ENCODE assay signal across 2 worm cellular contexts in genomic region chrIV:3227549-3228139, ce11.
TF ChIP-seq lines count a peak whose summit lies in the region.

No protein-coding gene starts in this region.

TF ChIP-seq in whole organism, L1 larva, 84 proteins besides CTCF, POLR2A, EP300 and RAD21 (continued from another document):
- no peak for TF ChIP-seq zip-4 (GFP tag; optimal IDR thresholded peaks at IDR 0.05; lab: Kevin White, UChicago)
- no peak for TF ChIP-seq ceh-90 (tag; optimal IDR thresholded peaks at IDR 0.05; lab: Kevin White, UChicago)
- TF ChIP-seq ces-1 (GFP tag; optimal IDR thresholded peaks at IDR 0.05; lab: Kevin White, UChicago) = no peak
- TF ChIP-seq ztf-4 (tag; optimal IDR thresholded peaks at IDR 0.05; lab: Kevin White, UChicago) = peak; percentile 36
- TF ChIP-seq aha-1 (tag; optimal IDR thresholded peaks at IDR 0.05; lab: Kevin White, UChicago) = no peak
- TF ChIP-seq blmp-1 (tag; optimal IDR thresholded peaks at IDR 0.05; lab: Kevin White, UChicago) = peak; percentile 82
- TF ChIP-seq aly-2 (tag; optimal IDR thresholded peaks at IDR 0.05; lab: Kevin White, UChicago) = no peak
- TF ChIP-seq nhr-20 (tag; optimal IDR thresholded peaks at IDR 0.05; lab: Kevin White, UChicago) = peak; percentile 59
- no peak for TF ChIP-seq sup-37 (GFP tag; optimal IDR thresholded peaks at IDR 0.05; lab: Kevin White, UChicago)
- no peak for TF ChIP-seq fkh-8 (tag; optimal IDR thresholded peaks at IDR 0.05; lab: Kevin White, UChicago)
- no peak for TF ChIP-seq ets-5 (GFP tag; IDR thresholded peaks at IDR 0.05; lab: Robert Waterston, UW)
- no peak for TF ChIP-seq zag-1 (tag; optimal IDR thresholded peaks at IDR 0.05; lab: Kevin White, UChicago)
- TF ChIP-seq fos-1 (tag; optimal IDR thresholded peaks at IDR 0.05; lab: Kevin White, UChicago) = no peak
- no peak for TF ChIP-seq rnt-1 (tag; optimal IDR thresholded peaks at IDR 0.05; lab: Kevin White, UChicago)
- no peak for TF ChIP-seq mab-9 (GFP tag; IDR thresholded peaks at IDR 0.05; lab: Robert Waterston, UW)
- TF ChIP-seq mep-1 (tag; optimal IDR thresholded peaks at IDR 0.05; lab: Kevin White, UChicago) = peak; percentile 62
- no peak for TF ChIP-seq unc-86 (tag; optimal IDR thresholded peaks at IDR 0.05; lab: Kevin White, UChicago)
- peak; percentile 69 for TF ChIP-seq nhr-85 (tag; lab: Kevin White, UChicago)
- no peak for TF ChIP-seq unc-62 (GFP tag; optimal IDR thresholded peaks at IDR 0.05; lab: Kevin White, UChicago)
- TF ChIP-seq pqm-1 (tag; optimal IDR thresholded peaks at IDR 0.05; lab: Kevin White, UChicago) = peak; percentile 89
- no peak for TF ChIP-seq egl-13 (tag; optimal IDR thresholded peaks at IDR 0.05; lab: Kevin White, UChicago)
- TF ChIP-seq C16A3.4 (tag; optimal IDR thresholded peaks at IDR 0.05; lab: Kevin White, UChicago) = peak; percentile 16
- peak; percentile 24 for TF ChIP-seq nhr-90 (tag; optimal IDR thresholded peaks at IDR 0.05; lab: Kevin White, UChicago; ENCODE audit: poor library complexity)
- peak; percentile 38 for TF ChIP-seq nhr-71 (tag; optimal IDR thresholded peaks at IDR 0.05; lab: Kevin White, UChicago)
- no peak for TF ChIP-seq lir-3 (tag; optimal IDR thresholded peaks at IDR 0.05; lab: Kevin White, UChicago; ENCODE audit: poor library complexity)
- no peak for TF ChIP-seq skn-1 (tag; optimal IDR thresholded peaks at IDR 0.05; lab: Kevin White, UChicago)
- TF ChIP-seq mdl-1 (tag; optimal IDR thresholded peaks at IDR 0.05; lab: Kevin White, UChicago) = peak in 1 of 2 experiments; percentile 18
- TF ChIP-seq tbx-2 (tag; optimal IDR thresholded peaks at IDR 0.05; lab: Kevin White, UChicago) = peak; percentile 17
- peak; percentile 92 for TF ChIP-seq elt-2 (tag; optimal IDR thresholded peaks at IDR 0.05; lab: Kevin White, UChicago)
- TF ChIP-seq snpc-4 (tag; optimal IDR thresholded peaks at IDR 0.05; lab: Kevin White, UChicago) = no peak
- TF ChIP-seq efl-1 (optimal IDR thresholded peaks at IDR 0.05; lab: Kevin White, UChicago) = peak in 1 of 2 experiments; percentile 19
- TF ChIP-seq efl-1 (GFP tag; optimal IDR thresholded peaks at IDR 0.05 in 1 of 2; lab: Kevin White, UChicago) = peak in 1 of 2 experiments; percentile 91
- peak; percentile 31 for TF ChIP-seq hpl-2 (GFP tag; optimal IDR thresholded peaks at IDR 0.05; lab: Kevin White, UChicago)

TF ChIP-seq in whole organism, L3 larva, 47 proteins besides CTCF, POLR2A, EP300 and RAD21 (continued from another document):
- TF ChIP-seq nhr-25 (tag; optimal IDR thresholded peaks at IDR 0.05; lab: Kevin White, UChicago) (no peak), fkh-10 (GFP tag; optimal IDR thresholded peaks at IDR 0.05; lab: Kevin White, UChicago) (no peak), mml-1 (tag; optimal IDR thresholded peaks at IDR 0.05; lab: Kevin White, UChicago) (no peak), skn-1 (tag; optimal IDR thresholded peaks at IDR 0.05; lab: Kevin White, UChicago) (peak; percentile 50), ztf-11 (tag; optimal IDR thresholded peaks at IDR 0.05; lab: Kevin White, UChicago) (no peak), egl-5 (tag; optimal IDR thresholded peaks at IDR 0.05; lab: Kevin White, UChicago) (no peak), nhr-76 (tag; optimal IDR thresholded peaks at IDR 0.05; lab: Kevin White, UChicago) (no peak), fkh-2 (tag; optimal IDR thresholded peaks at IDR 0.05; lab: Kevin White, UChicago) (no peak), egl-27 (tag; optimal IDR thresholded peaks at IDR 0.05; lab: Kevin White, UChicago) (no peak), snpc-4 (tag; optimal IDR thresholded peaks at IDR 0.05; lab: Kevin White, UChicago) (peak; percentile 60), ama-1 (optimal IDR thresholded peaks at IDR 0.05; lab: Kevin White, UChicago) (no peak), hmg-11 (tag; optimal IDR thresholded peaks at IDR 0.05; lab: Kevin White, UChicago) (peak; percentile 70), unc-62 (GFP tag; optimal IDR thresholded peaks at IDR 0.05; lab: Kevin White, UChicago) (no peak), ceh-16 (tag; optimal IDR thresholded peaks at IDR 0.05; lab: Kevin White, UChicago) (no peak), ztf-4 (tag; optimal IDR thresholded peaks at IDR 0.05; lab: Kevin White, UChicago) (no peak), nhr-77 (tag; optimal IDR thresholded peaks at IDR 0.05; lab: Kevin White, UChicago) (no peak), lin-39 (tag; optimal IDR thresholded peaks at IDR 0.05; lab: Kevin White, UChicago) (peak; percentile 27), ceh-28 (tag; optimal IDR thresholded peaks at IDR 0.05; lab: Kevin White, UChicago) (peak; percentile 90), R02D3.7 (tag; optimal IDR thresholded peaks at IDR 0.05; lab: Kevin White, UChicago) (no peak), pha-4 (tag; optimal IDR thresholded peaks at IDR 0.05; lab: Kevin White, UChicago) (peak; percentile 90), nhr-11 (tag; optimal IDR thresholded peaks at IDR 0.05; lab: Kevin White, UChicago) (no peak), lsy-12 (tag; optimal IDR thresholded peaks at IDR 0.05; lab: Kevin White, UChicago) (no peak), ceh-9 (tag; optimal IDR thresholded peaks at IDR 0.05; lab: Kevin White, UChicago) (no peak), nfya-1 (tag; optimal IDR thresholded peaks at IDR 0.05; lab: Kevin White, UChicago; ENCODE audit: insufficient read depth) (peak; percentile 30), ZK546.5 (tag; optimal IDR thresholded peaks at IDR 0.05; lab: Kevin White, UChicago) (no peak), unc-39 (tag; optimal IDR thresholded peaks at IDR 0.05; lab: Kevin White, UChicago) (no peak), nhr-237 (tag; optimal IDR thresholded peaks at IDR 0.05; lab: Kevin White, UChicago) (no peak)
TF ChIP-seq in whole organism, L3 larva: peak in this region for 11.
